Worm (Caenorhabditis elegans) whole organism, L3 larva: ENCODE measurements around the gene F53F4.2.

Experiments used
- R02D3.7 ChIP-seq: fragments of 150-350 bp; optimal IDR thresholded peaks from 2 replicates; lab custom pipeline; 2014; ENCODE audit warnings: missing biosample characterization, missing genetic modification characterization
- aly-2 ChIP-seq: fragments of 150-350 bp; optimal IDR thresholded peaks from 2 replicates; lab custom pipeline; 2014; ENCODE audit warnings: missing biosample characterization, missing genetic modification characterization
- ama-1 ChIP-seq: fragments of 150-350 bp; optimal IDR thresholded peaks from 2 replicates; lab custom pipeline; 2018
- ceh-16 ChIP-seq: sonication (generic microtip); optimal IDR thresholded peaks from 2 replicates; lab custom pipeline; 2017; ENCODE audit warnings: missing biosample characterization, missing genetic modification characterization
- ceh-28 ChIP-seq: fragments of 150-350 bp; optimal IDR thresholded peaks from 2 replicates; lab custom pipeline; 2014; ENCODE audit warnings: missing biosample characterization, missing genetic modification reagents, missing genetic modification characterization
- elt-1 ChIP-seq: fragments of 150-350 bp; optimal IDR thresholded peaks from 2 replicates; lab custom pipeline; 2014; ENCODE audit warnings: missing biosample characterization, missing genetic modification characterization
- elt-3 ChIP-seq, 3 experiments: fragments of 150-350 bp in 1 of 3; sonication (generic microtip) in 2 of 3; optimal IDR thresholded peaks; 2 replicates in 2 of 3; 4 replicates in 1 of 3; lab custom pipeline; 2014 to 2017; ENCODE audit warnings: missing biosample characterization in 3 of 3, missing genetic modification characterization in 3 of 3
- eor-1 ChIP-seq, 2 experiments: fragments of 150-350 bp; optimal IDR thresholded peaks; 2 replicates each; lab custom pipeline; 2014 to 2018; ENCODE audit warnings: missing biosample characterization in 2 of 2, missing genetic modification characterization in 2 of 2
- fkh-10 ChIP-seq: sonication (generic microtip); optimal IDR thresholded peaks from 2 replicates; lab custom pipeline; 2017; ENCODE audit warnings: missing biosample characterization, missing genetic modification reagents, missing genetic modification characterization
- fkh-2 ChIP-seq: fragments of 150-350 bp; optimal IDR thresholded peaks from 2 replicates; lab custom pipeline; 2014; ENCODE audit warnings: missing biosample characterization, missing genetic modification reagents, missing genetic modification characterization
- fos-1 ChIP-seq: fragments of 150-350 bp; optimal IDR thresholded peaks from 2 replicates; lab custom pipeline; 2014; ENCODE audit warnings: missing biosample characterization, missing genetic modification characterization
- jun-1 ChIP-seq: fragments of 150-350 bp; optimal IDR thresholded peaks from 2 replicates; lab custom pipeline; 2014; ENCODE audit warnings: missing biosample characterization, missing genetic modification reagents, missing genetic modification characterization
- lin-15B ChIP-seq: fragments of 150-350 bp; optimal IDR thresholded peaks from 2 replicates; lab custom pipeline; 2014; ENCODE audit warnings: missing biosample characterization, missing genetic modification characterization
- lin-39 ChIP-seq: fragments of 150-350 bp; optimal IDR thresholded peaks from 2 replicates; lab custom pipeline; 2018; ENCODE audit warnings: missing biosample characterization, missing genetic modification reagents, missing genetic modification characterization
- lsy-12 ChIP-seq: sonication (generic microtip); optimal IDR thresholded peaks from 2 replicates; lab custom pipeline; 2016; ENCODE audit warnings: mild to moderate bottlenecking, missing genetic modification characterization, missing compliant biosample characterization
- mdl-1 ChIP-seq: fragments of 150-350 bp; optimal IDR thresholded peaks from 2 replicates; lab custom pipeline; 2014; ENCODE audit warnings: missing biosample characterization, missing genetic modification characterization
- mml-1 ChIP-seq: fragments of 150-350 bp; sonication (generic microtip); optimal IDR thresholded peaks from 3 replicates; lab custom pipeline; 2014; ENCODE audit warnings: missing biosample characterization, missing genetic modification characterization
- nfya-1 ChIP-seq: sonication (generic microtip); optimal IDR thresholded peaks from 2 replicates; lab custom pipeline; 2017; ENCODE audit warnings: missing genetic modification characterization, mild to moderate bottlenecking, missing compliant biosample characterization, antibody characterized with exemption, moderate library complexity; ENCODE audit not compliant: insufficient read depth
- nhr-11 ChIP-seq: fragments of 150-350 bp; optimal IDR thresholded peaks from 2 replicates; lab custom pipeline; 2014; ENCODE audit warnings: missing biosample characterization, missing genetic modification characterization
- nhr-12 ChIP-seq: fragments of 150-350 bp; optimal IDR thresholded peaks from 2 replicates; lab custom pipeline; 2014; ENCODE audit warnings: missing biosample characterization, missing genetic modification characterization
- nhr-23 ChIP-seq: fragments of 150-350 bp; optimal IDR thresholded peaks from 2 replicates; lab custom pipeline; 2014; ENCODE audit warnings: missing biosample characterization, missing genetic modification reagents, missing genetic modification characterization
- nhr-237 ChIP-seq: fragments of 150-350 bp; optimal IDR thresholded peaks from 2 replicates; lab custom pipeline; 2014; ENCODE audit warnings: missing biosample characterization, missing genetic modification characterization
- nhr-25 ChIP-seq: sonication (generic microtip); optimal IDR thresholded peaks from 2 replicates; lab custom pipeline; 2017; ENCODE audit warnings: missing biosample characterization, missing genetic modification characterization
- nhr-28 ChIP-seq: fragments of 150-350 bp; optimal IDR thresholded peaks from 2 replicates; lab custom pipeline; 2014; ENCODE audit warnings: missing biosample characterization, missing genetic modification characterization
- nhr-43 ChIP-seq: sonication (generic microtip); optimal IDR thresholded peaks from 2 replicates; lab custom pipeline; 2016; ENCODE audit warnings: mild to moderate bottlenecking, missing genetic modification characterization, missing compliant biosample characterization; ENCODE audit not compliant: poor library complexity, severe bottlenecking
- nhr-67 ChIP-seq: fragments of 150-350 bp; optimal IDR thresholded peaks from 2 replicates; lab custom pipeline; 2014; ENCODE audit warnings: missing biosample characterization, missing genetic modification characterization
- nhr-76 ChIP-seq: fragments of 150-350 bp; sonication (generic microtip); optimal IDR thresholded peaks from 5 replicates; lab custom pipeline; 2014; ENCODE audit warnings: missing biosample characterization, missing genetic modification characterization
- nhr-77 ChIP-seq: fragments of 150-350 bp; optimal IDR thresholded peaks from 2 replicates; lab custom pipeline; 2014; ENCODE audit warnings: missing biosample characterization, missing genetic modification characterization
- pha-4 ChIP-seq: fragments of 150-350 bp; optimal IDR thresholded peaks from 2 replicates; lab custom pipeline; 2014; ENCODE audit warnings: missing biosample characterization, missing genetic modification reagents, missing genetic modification characterization
- sea-2 ChIP-seq: fragments of 150-350 bp; sonication (generic microtip); optimal IDR thresholded peaks from 4 replicates; lab custom pipeline; 2014; ENCODE audit warnings: missing biosample characterization, missing genetic modification reagents, missing genetic modification characterization
- snpc-4 ChIP-seq: fragments of 150-350 bp; optimal IDR thresholded peaks from 2 replicates; lab custom pipeline; 2014; ENCODE audit warnings: missing biosample characterization, missing genetic modification characterization
- tbx-2 ChIP-seq: sonication (generic microtip); optimal IDR thresholded peaks from 2 replicates; lab custom pipeline; 2016; ENCODE audit warnings: mild to moderate bottlenecking, missing genetic modification characterization, missing compliant biosample characterization
- unc-39 ChIP-seq: sonication (generic microtip); optimal IDR thresholded peaks from 4 replicates; lab custom pipeline; 2017; ENCODE audit warnings: missing biosample characterization, missing genetic modification characterization
- unc-62 ChIP-seq: fragments of 150-350 bp; sonication (generic microtip); optimal IDR thresholded peaks from 4 replicates; lab custom pipeline; 2014; ENCODE audit warnings: missing biosample characterization, missing genetic modification reagents, missing genetic modification characterization
- zag-1 ChIP-seq: fragments of 150-350 bp; optimal IDR thresholded peaks from 2 replicates; lab custom pipeline; 2014; ENCODE audit warnings: missing biosample characterization, missing genetic modification characterization
- ztf-4 ChIP-seq: fragments of 150-350 bp; optimal IDR thresholded peaks from 2 replicates; lab custom pipeline; 2014; ENCODE audit warnings: missing biosample characterization, missing genetic modification characterization

Gene F53F4.2

ce11 chrV:13611782-13612181 lies 22.4 kb upstream of the F53F4.2 start, which contains the start of gene spig-9:
Gene spig-9, minus strand, starts transcription at chrV:13611882.
- no peak for TF ChIP-seq fkh-2 (tag; lab: Kevin White, UChicago)
- TF ChIP-seq elt-1 (tag; lab: Kevin White, UChicago) = no peak
- no peak for TF ChIP-seq nhr-67 (tag; lab: Kevin White, UChicago)
- no peak for TF ChIP-seq jun-1 (tag; lab: Kevin White, UChicago)
- no peak for TF ChIP-seq eor-1 (tag; optimal IDR thresholded peaks at IDR 0.05; lab: Kevin White, UChicago)
- no peak for TF ChIP-seq lin-15B (tag; lab: Kevin White, UChicago)
- TF ChIP-seq zag-1 (tag; lab: Kevin White, UChicago) = no peak
- no peak for TF ChIP-seq lin-39 (tag; lab: Kevin White, UChicago)
- no peak for TF ChIP-seq elt-3 (tag; optimal IDR thresholded peaks at IDR 0.05; lab: Kevin White, UChicago)
- no peak for TF ChIP-seq sea-2 (GFP tag; lab: Kevin White, UChicago)
- no peak for TF ChIP-seq pha-4 (tag; lab: Kevin White, UChicago)
- no peak for TF ChIP-seq ama-1 (lab: Kevin White, UChicago)
- TF ChIP-seq nhr-28 (tag; lab: Kevin White, UChicago) = no peak
- no peak for TF ChIP-seq ztf-4 (tag; lab: Kevin White, UChicago)

DNA sequence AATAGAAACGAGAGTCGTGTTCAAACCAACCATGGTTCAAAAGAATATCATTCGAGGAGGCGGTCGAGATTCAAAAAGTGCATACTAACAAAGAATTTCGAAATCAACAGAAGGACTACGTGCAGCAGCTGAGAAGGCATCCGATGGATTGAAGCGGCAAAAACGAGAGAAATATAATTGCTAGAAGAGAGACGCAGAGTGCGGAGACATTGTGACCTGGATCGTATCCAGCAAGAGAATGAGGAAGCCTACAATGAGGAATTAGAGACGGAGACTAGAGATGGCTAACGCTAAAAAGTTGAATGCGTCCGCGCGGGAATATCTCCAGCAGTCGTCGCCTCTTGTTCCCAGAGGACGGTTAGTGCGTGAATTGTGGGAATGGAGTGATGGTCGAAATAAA lies 20.4 kb upstream of the F53F4.2 start:
- TF ChIP-seq tbx-2 (tag; lab: Kevin White, UChicago) (no peak), nhr-23 (peak; percentile 66)

DNA sequence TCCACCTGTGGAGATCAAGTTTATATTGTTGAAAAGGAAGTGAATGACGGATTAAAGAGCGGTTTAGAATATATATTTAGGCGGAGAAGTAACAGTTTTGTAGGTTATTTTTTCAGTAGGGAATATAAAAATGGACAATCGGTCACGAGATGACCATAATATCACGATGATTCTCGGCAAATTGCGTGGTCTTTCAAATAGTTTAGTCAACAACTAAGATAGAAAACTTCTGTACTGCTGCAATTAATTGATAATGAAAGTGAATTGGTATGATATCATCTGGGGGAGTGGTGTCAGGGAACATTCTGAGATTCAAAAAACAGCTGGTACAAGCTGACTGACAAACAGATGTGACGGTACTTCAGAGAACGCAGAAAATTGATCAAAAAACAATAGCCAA lies 19.1 kb upstream of the F53F4.2 start:
- TF ChIP-seq nhr-23 (peak; percentile 44), nhr-12 (tag; lab: Kevin White, UChicago) (no peak), nhr-43 (tag; lab: Kevin White, UChicago) (peak; percentile 12)
- TF ChIP-seq, all 47 proteins: peak for 2

DNA sequence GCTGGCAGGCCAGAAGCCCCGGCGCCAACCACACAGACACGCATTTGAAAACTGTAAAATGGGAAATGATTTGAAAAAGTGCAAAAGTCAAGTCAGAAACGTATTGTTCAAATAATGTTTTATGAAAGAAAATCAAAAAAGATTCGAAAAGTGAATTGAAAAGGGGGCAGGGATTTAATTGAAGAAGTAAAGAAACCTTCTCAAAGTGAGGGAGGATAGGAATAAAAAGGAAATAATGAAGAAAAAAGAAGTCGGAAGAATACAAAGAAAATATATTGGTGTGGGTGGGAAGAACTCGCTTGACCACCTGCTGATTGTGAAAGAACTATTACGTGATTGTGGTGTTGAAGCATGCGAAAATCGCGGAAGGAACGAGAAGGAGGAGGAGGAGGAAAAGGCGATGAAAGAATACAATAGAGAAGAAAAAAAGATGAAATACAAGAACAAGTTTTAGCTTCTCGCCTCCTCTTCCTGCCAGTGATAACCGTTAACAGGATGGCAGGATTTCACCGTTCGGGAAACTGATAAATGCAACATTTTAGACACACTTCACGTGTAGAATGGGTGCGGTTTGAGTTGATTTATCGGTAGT lies 17.4 kb upstream of the F53F4.2 start, which contains the start of gene fmo-4:
TSS of gene fmo-4 (minus strand) at position 51 of the 592 bp plus-strand sequence.
- TF ChIP-seq nhr-43 (tag; lab: Kevin White, UChicago) (peak; percentile 96), ama-1 (lab: Kevin White, UChicago) (no peak), nhr-11 (no peak), ceh-16 (tag; lab: Kevin White, UChicago) (no peak), R02D3.7 (tag; lab: Kevin White, UChicago) (no peak), aly-2 (tag; lab: Kevin White, UChicago) (no peak), nhr-25 (tag; lab: Kevin White, UChicago) (peak; percentile 27), lsy-12 (tag; lab: Kevin White, UChicago) (no peak), jun-1 (tag; lab: Kevin White, UChicago) (no peak), fos-1 (tag; lab: Kevin White, UChicago) (no peak), unc-62 (GFP tag; lab: Kevin White, UChicago) (no peak), mdl-1 (tag; lab: Kevin White, UChicago) (no peak), ceh-28 (tag; lab: Kevin White, UChicago) (no peak), nhr-237 (tag; lab: Kevin White, UChicago) (no peak), unc-39 (tag; lab: Kevin White, UChicago) (no peak)

ce11 chrV:13600882-13601281 lies 11.5 kb upstream of the F53F4.2 start, which contains the start of gene rdy-2:
Gene rdy-2, minus strand, starts transcription at chrV:13600982.
- TF ChIP-seq nhr-77 (tag; lab: Kevin White, UChicago) (no peak), mml-1 (tag; lab: Kevin White, UChicago) (no peak), eor-1 (tag; optimal IDR thresholded peaks at IDR 0.05; lab: Kevin White, UChicago) (no peak), snpc-4 (no peak), nhr-25 (tag; lab: Kevin White, UChicago) (no peak), ama-1 (lab: Kevin White, UChicago) (no peak), elt-1 (tag; lab: Kevin White, UChicago) (no peak), fkh-10 (GFP tag; lab: Kevin White, UChicago) (no peak), unc-62 (GFP tag; lab: Kevin White, UChicago) (no peak), nhr-76 (tag; lab: Kevin White, UChicago) (no peak), elt-3 (tag; optimal IDR thresholded peaks at IDR 0.05; lab: Kevin White, UChicago) (no peak), sea-2 (GFP tag; lab: Kevin White, UChicago) (no peak), ztf-4 (tag; lab: Kevin White, UChicago) (no peak), pha-4 (tag; lab: Kevin White, UChicago) (no peak), ceh-28 (tag; lab: Kevin White, UChicago) (no peak), nhr-11 (no peak), R02D3.7 (tag; lab: Kevin White, UChicago) (no peak), nfya-1 (tag; lab: Kevin White, UChicago) (no peak)
- TF ChIP-seq, all 47 proteins: peak for 0
